Fruit fly (Drosophila melanogaster) S2 (cell line): Measurements from ENCODE around the gene CG3225.

Experiments
- CG8478 ChIP-seq: fragments of >200 bp; optimal IDR thresholded peaks from 2 replicates; lab custom pipeline; 2018
- CTCF ChIP-seq, 2 experiments: fragments of >200 bp; optimal IDR thresholded peaks; 2 replicates each; lab custom pipeline; 2018

dm6 chr2L:4818056-4818455 lies at the start of gene CG3225:
- TF ChIP-seq CG8478 (lab: Kevin White, UChicago) = no peak
- TF ChIP-seq CTCF (optimal IDR thresholded peaks at IDR 0.05; lab: Kevin White, UChicago) = no peak
